Fruit fly (Drosophila melanogaster) whole organism, wandering third instar larva: ENCODE results near the gene CG42327.
A peak's percentile ranks its signal among the peaks of the same experiment; 100 is the strongest.

Source experiments
- Abd-B ChIP-seq: fragments of >200 bp; optimal IDR thresholded peaks from 2 replicates; lab custom pipeline; 2017; ENCODE audit warnings: missing biosample characterization, missing genetic modification characterization
- CG32264 ChIP-seq: fragments of 200-800 bp; sonication (Bioruptor generic); optimal IDR thresholded peaks from 2 replicates; lab custom pipeline; 2016; ENCODE audit warnings: missing biosample characterization, missing genetic modification characterization
- CG9705 ChIP-seq: fragments of 200-800 bp; sonication (Bioruptor generic); optimal IDR thresholded peaks from 2 replicates; lab custom pipeline; 2018; ENCODE audit warnings: missing biosample characterization, mild to moderate bottlenecking, missing genetic modification characterization
- CrebA ChIP-seq: fragments of 200-800 bp; sonication (Bioruptor generic); optimal IDR thresholded peaks from 2 replicates; lab custom pipeline; 2016; ENCODE audit warnings: missing biosample characterization, mild to moderate bottlenecking, missing genetic modification characterization, borderline replicate concordance
- Dfd ChIP-seq: fragments of >200 bp; optimal IDR thresholded peaks from 2 replicates; lab custom pipeline; 2017; ENCODE audit warnings: missing biosample characterization, missing genetic modification characterization
- Dif ChIP-seq: fragments of 200-275, 200-300 bp; sonication (Bioruptor generic); optimal IDR thresholded peaks from 2 replicates; lab custom pipeline; 2018; ENCODE audit warnings: missing biosample characterization, missing genetic modification characterization; ENCODE audit not compliant: partially characterized antibody
- GATAd ChIP-seq: sonication (Bioruptor generic); optimal IDR thresholded peaks from 2 replicates; lab custom pipeline; 2016; ENCODE audit warnings: missing biosample characterization, missing genetic modification characterization
- HLH106 ChIP-seq: fragments of 200-800 bp; optimal IDR thresholded peaks from 3 replicates; lab custom pipeline; 2019; ENCODE audit warnings: missing biosample characterization, mild to moderate bottlenecking, missing genetic modification characterization, moderate library complexity
- Hnf4 ChIP-seq: fragments of 200-800 bp; sonication (Bioruptor generic); optimal IDR thresholded peaks from 2 replicates; lab custom pipeline; 2016; ENCODE audit warnings: missing biosample characterization, mild to moderate bottlenecking, missing genetic modification characterization
- Hr78 ChIP-seq: fragments of >200 bp; optimal IDR thresholded peaks from 2 replicates; lab custom pipeline; 2017; ENCODE audit warnings: missing biosample characterization, missing genetic modification characterization
- Hr83 ChIP-seq: fragments of 200-300 bp; sonication (Bioruptor generic); optimal IDR thresholded peaks from 2 replicates; lab custom pipeline; 2016; ENCODE audit warnings: missing biosample characterization, mild to moderate bottlenecking, missing genetic modification characterization, moderate library complexity; ENCODE audit not compliant: poor library complexity, severe bottlenecking
- Jra ChIP-seq: sonication (Bioruptor generic); optimal IDR thresholded peaks from 2 replicates; lab custom pipeline; 2016; ENCODE audit warnings: missing biosample characterization, missing genetic modification characterization
- Mio ChIP-seq: sonication (Bioruptor generic); optimal IDR thresholded peaks from 2 replicates; lab custom pipeline; 2016; ENCODE audit warnings: missing biosample characterization, missing genetic modification characterization
- Myc ChIP-seq: fragments of >200 bp; optimal IDR thresholded peaks from 2 replicates; lab custom pipeline; 2017
- N ChIP-seq: fragments of >200 bp; optimal IDR thresholded peaks from 2 replicates; lab custom pipeline; 2018; ENCODE audit warnings: missing biosample characterization, missing external identifiers, missing genetic modification characterization
- OdsH ChIP-seq: fragments of 200-800 bp; sonication (Bioruptor generic); optimal IDR thresholded peaks from 2 replicates; lab custom pipeline; 2016; ENCODE audit warnings: missing biosample characterization, mild to moderate bottlenecking, missing genetic modification characterization
- Rel ChIP-seq, 2 experiments: fragments of 200-800 bp; sonication (Bioruptor generic) in 1 of 2; optimal IDR thresholded peaks; 2 replicates in 1 of 2; 3 replicates in 1 of 2; lab custom pipeline; 2016 to 2019; ENCODE audit warnings: mild to moderate bottlenecking in 2 of 2, missing biosample characterization in 2 of 2, missing genetic modification characterization in 2 of 2, moderate library complexity in 1 of 2
- Sp1 ChIP-seq: fragments of 200-800 bp; sonication (Bioruptor generic); optimal IDR thresholded peaks from 3 replicates; lab custom pipeline; 2019; ENCODE audit warnings: missing biosample characterization, mild to moderate bottlenecking, missing genetic modification characterization, moderate library complexity
- Vsx2 ChIP-seq: fragments of 200-300, 225-300 bp; sonication (Bioruptor generic); optimal IDR thresholded peaks from 2 replicates; lab custom pipeline; 2018; ENCODE audit warnings: missing biosample characterization, missing genetic modification characterization; ENCODE audit not compliant: partially characterized antibody
- br ChIP-seq: fragments of 200-800 bp; sonication (Bioruptor generic); optimal IDR thresholded peaks from 2 replicates; lab custom pipeline; 2016; ENCODE audit warnings: missing biosample characterization, missing genetic modification characterization
- brk ChIP-seq: fragments of 200-800 bp; sonication (Bioruptor generic); optimal IDR thresholded peaks from 2 replicates; lab custom pipeline; 2016; ENCODE audit warnings: missing biosample characterization, mild to moderate bottlenecking, missing genetic modification characterization
- dl ChIP-seq, 2 experiments: fragments of 175-275, 200-275 bp in 1 of 2; fragments of 200-275 bp in 1 of 2; sonication (Bioruptor generic); optimal IDR thresholded peaks; lab custom pipeline; 2018; ENCODE audit warnings: mild to moderate bottlenecking in 2 of 2, missing biosample characterization in 2 of 2, missing genetic modification characterization in 2 of 2, moderate library complexity in 2 of 2; ENCODE audit not compliant: partially characterized antibody in 2 of 2, insufficient read depth in 1 of 2
- dmrt93B ChIP-seq: fragments of 200-800 bp; sonication (Bioruptor generic); optimal IDR thresholded peaks from 2 replicates; lab custom pipeline; 2018; ENCODE audit warnings: missing biosample characterization, mild to moderate bottlenecking, missing genetic modification characterization
- dsf ChIP-seq: sonication (Bioruptor generic); optimal IDR thresholded peaks from 2 replicates; lab custom pipeline; 2016; ENCODE audit warnings: missing biosample characterization, missing genetic modification characterization, borderline replicate concordance
- ey ChIP-seq: fragments of 200-800 bp; sonication (Bioruptor generic); optimal IDR thresholded peaks from 2 replicates; lab custom pipeline; 2016; ENCODE audit warnings: missing biosample characterization, missing genetic modification characterization
- foxo ChIP-seq, 2 experiments: fragments of 200-800 bp; sonication (Bioruptor generic); optimal IDR thresholded peaks; 2 replicates in 1 of 2; 3 replicates in 1 of 2; lab custom pipeline; 2016 to 2017; ENCODE audit warnings: missing biosample characterization in 2 of 2, missing genetic modification characterization in 2 of 2
- fru ChIP-seq: fragments of 200-800 bp; sonication (Bioruptor generic); optimal IDR thresholded peaks from 3 replicates; lab custom pipeline; 2016; ENCODE audit warnings: missing biosample characterization, mild to moderate bottlenecking, missing genetic modification characterization
- h ChIP-seq: fragments of 200-800 bp; sonication (Bioruptor generic); optimal IDR thresholded peaks from 3 replicates; lab custom pipeline; 2016; ENCODE audit warnings: missing biosample characterization, mild to moderate bottlenecking, missing genetic modification characterization
- jim ChIP-seq: fragments of 175-275, 200-325 bp; sonication (Bioruptor generic); optimal IDR thresholded peaks from 2 replicates; lab custom pipeline; 2016; ENCODE audit warnings: missing biosample characterization, mild to moderate bottlenecking, missing genetic modification characterization
- lola ChIP-seq: fragments of >200 bp; optimal IDR thresholded peaks from 2 replicates; lab custom pipeline; 2017; ENCODE audit warnings: missing biosample characterization, missing genetic modification characterization
- pan ChIP-seq: fragments of >200 bp; optimal IDR thresholded peaks from 2 replicates; lab custom pipeline; 2017
- psq ChIP-seq: fragments of 200-800 bp; sonication (Bioruptor generic); optimal IDR thresholded peaks from 3 replicates; lab custom pipeline; 2017; ENCODE audit warnings: missing biosample characterization, mild to moderate bottlenecking, missing genetic modification characterization, moderate library complexity
- rgr ChIP-seq: fragments of 200-800 bp; sonication (Bioruptor generic); optimal IDR thresholded peaks from 3 replicates; lab custom pipeline; 2016; ENCODE audit warnings: missing biosample characterization, mild to moderate bottlenecking, missing genetic modification characterization
- sage ChIP-seq: fragments of 200-800 bp; sonication (Bioruptor generic); optimal IDR thresholded peaks from 2 replicates; lab custom pipeline; 2016; ENCODE audit warnings: missing biosample characterization, mild to moderate bottlenecking, missing genetic modification characterization
- sv ChIP-seq: fragments of 200-800 bp; sonication (Bioruptor generic); optimal IDR thresholded peaks from 3 replicates; lab custom pipeline; 2016; ENCODE audit warnings: missing biosample characterization, missing genetic modification characterization
- tai ChIP-seq: sonication (Bioruptor generic); optimal IDR thresholded peaks from 2 replicates; lab custom pipeline; 2016; ENCODE audit warnings: missing biosample characterization, missing genetic modification characterization
- usp ChIP-seq: fragments of >200 bp; optimal IDR thresholded peaks from 2 replicates; lab custom pipeline; 2017; ENCODE audit warnings: missing biosample characterization, missing genetic modification characterization
- woc ChIP-seq: sonication (Bioruptor generic); optimal IDR thresholded peaks from 2 replicates; lab custom pipeline; 2016; ENCODE audit warnings: missing biosample characterization, mild to moderate bottlenecking, missing genetic modification characterization

Gene CG42327

dm6 chr3R:11614507-11614906 is 41.4 kb upstream of the CG42327 start:
- peak; percentile 58 for TF ChIP-seq rgr
- peak in 1 of 2 experiments; percentile 44 for TF ChIP-seq foxo (GFP tag; optimal IDR thresholded peaks at IDR 0.05; lab: Kevin White, UChicago)
- TF ChIP-seq HLH106: peak; percentile 69
- TF ChIP-seq fru (GFP tag; lab: Kevin White, UChicago): peak; percentile 61
- peak; percentile 75 for TF ChIP-seq h (GFP tag; lab: Kevin White, UChicago)
- no peak for TF ChIP-seq sage
- TF ChIP-seq dl (GFP tag; optimal IDR thresholded peaks at IDR 0.05; lab: Kevin White, UChicago; ENCODE audit: insufficient read depth in 1 of 2, partially characterized antibody in 2 of 2): no peak
- no peak for TF ChIP-seq tai (GFP tag; lab: Kevin White, UChicago)
- TF ChIP-seq pan (lab: Kevin White, UChicago): no peak
- peak; percentile 59 for TF ChIP-seq Hnf4
- peak; percentile 66 for TF ChIP-seq ey
- TF ChIP-seq jim: no peak
- no peak for TF ChIP-seq GATAd (GFP tag; lab: Kevin White, UChicago)
- TF ChIP-seq N (GFP tag; lab: Kevin White, UChicago): no peak
- no peak for TF ChIP-seq sv
- TF ChIP-seq woc (GFP tag; lab: Kevin White, UChicago): peak; percentile 29
- TF ChIP-seq dsf: no peak
- no peak for TF ChIP-seq Abd-B (GFP tag; lab: Kevin White, UChicago)
- TF ChIP-seq Sp1 (GFP tag; lab: Kevin White, UChicago): peak; percentile 40
- no peak for TF ChIP-seq Dif (GFP tag; lab: Kevin White, UChicago)
- TF ChIP-seq OdsH (GFP tag; lab: Kevin White, UChicago): peak; percentile 63
- TF ChIP-seq Myc (lab: Kevin White, UChicago): no peak
- TF ChIP-seq CG9705: peak; percentile 26
- no peak for TF ChIP-seq Jra
- no peak for TF ChIP-seq CrebA (GFP tag; lab: Kevin White, UChicago)
- TF ChIP-seq br: peak; percentile 59
- TF ChIP-seq usp (GFP tag; lab: Kevin White, UChicago): no peak
- no peak for TF ChIP-seq Hr78 (GFP tag; lab: Kevin White, UChicago)
- no peak for TF ChIP-seq Hr83 (GFP tag; lab: Kevin White, UChicago)
- TF ChIP-seq Mio (GFP tag; lab: Kevin White, UChicago): no peak
- no peak for TF ChIP-seq Dfd (GFP tag; lab: Kevin White, UChicago)
- TF ChIP-seq CG32264 (GFP tag; lab: Kevin White, UChicago): peak; percentile 33
- no peak for TF ChIP-seq Rel (GFP tag; optimal IDR thresholded peaks at IDR 0.05; lab: Kevin White, UChicago)
- peak; percentile 21 for TF ChIP-seq Rel (tag; optimal IDR thresholded peaks at IDR 0.05; lab: Kevin White, UChicago)
- TF ChIP-seq dmrt93B: no peak
- TF ChIP-seq psq: peak; percentile 23
- no peak for TF ChIP-seq Vsx2 (GFP tag; lab: Kevin White, UChicago)
- no peak for TF ChIP-seq brk (GFP tag; lab: Kevin White, UChicago)
- TF ChIP-seq lola (GFP tag; lab: Kevin White, UChicago): no peak

DNA sequence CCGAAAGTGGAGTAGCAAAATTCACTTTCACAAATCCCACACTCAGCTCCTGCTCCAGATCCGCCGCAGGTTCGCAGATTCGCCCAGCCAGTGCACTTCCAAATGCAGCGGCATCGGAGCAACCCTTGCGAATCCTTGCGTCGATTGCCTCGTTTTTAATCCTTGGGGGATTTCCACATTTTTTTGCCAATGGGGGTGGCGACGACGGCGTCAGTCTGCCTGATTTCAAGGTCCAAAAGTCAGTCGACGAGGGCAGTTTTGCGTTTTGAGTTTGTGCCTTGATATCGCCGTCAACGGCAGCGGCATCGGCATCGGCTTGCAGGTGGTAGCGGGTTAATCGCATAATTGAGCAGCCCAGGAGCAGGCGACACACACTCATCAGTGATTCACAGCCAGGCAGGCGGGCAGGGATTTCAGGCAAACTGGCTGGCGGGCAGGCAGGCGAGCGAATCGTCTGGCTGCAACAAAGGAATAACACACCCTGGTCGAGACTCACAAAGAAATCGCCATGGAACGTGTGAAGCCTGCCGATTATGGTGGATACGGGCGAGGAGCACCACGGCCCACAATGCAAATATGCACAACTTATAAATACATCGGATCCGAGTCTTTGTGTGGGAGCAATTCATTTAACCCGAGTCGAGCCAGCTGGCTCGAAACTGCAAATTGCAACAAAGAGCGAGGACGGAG is 40.4 kb upstream of the CG42327 start:
- TF ChIP-seq h (GFP tag; lab: Kevin White, UChicago) (no peak), Rel (GFP tag; optimal IDR thresholded peaks at IDR 0.05; lab: Kevin White, UChicago) (no peak), Rel (tag; optimal IDR thresholded peaks at IDR 0.05; lab: Kevin White, UChicago) (peak; percentile 22)
- TF ChIP-seq, all 38 proteins: peak for 1

DNA sequence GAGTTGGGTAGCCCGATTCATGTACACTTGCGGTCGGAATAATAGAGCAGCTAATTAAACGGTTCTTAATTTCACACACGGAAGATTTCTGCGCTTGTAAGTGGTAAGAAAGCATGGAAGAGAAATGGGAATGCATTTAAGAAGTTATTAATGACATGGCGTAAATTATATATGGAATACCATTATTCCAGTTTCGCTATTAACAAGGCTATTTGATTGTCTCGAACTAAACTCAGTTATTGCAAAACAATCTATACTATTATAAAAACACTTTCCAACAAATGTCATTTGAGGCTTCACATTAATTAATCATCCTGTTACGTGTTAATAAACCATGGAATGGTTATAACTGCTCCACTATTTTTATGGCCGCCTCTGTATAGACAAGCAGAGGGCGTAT is 39.7 kb upstream of the CG42327 start:
- TF ChIP-seq Sp1 (GFP tag; lab: Kevin White, UChicago) (no peak), sage (no peak), Dfd (GFP tag; lab: Kevin White, UChicago) (no peak), GATAd (GFP tag; lab: Kevin White, UChicago) (no peak), CG9705 (no peak), Abd-B (GFP tag; lab: Kevin White, UChicago) (no peak), Rel (GFP tag; optimal IDR thresholded peaks at IDR 0.05; lab: Kevin White, UChicago) (no peak), Rel (tag; optimal IDR thresholded peaks at IDR 0.05; lab: Kevin White, UChicago) (no peak), foxo (GFP tag; optimal IDR thresholded peaks at IDR 0.05; lab: Kevin White, UChicago) (no peak), CrebA (GFP tag; lab: Kevin White, UChicago) (no peak), Vsx2 (GFP tag; lab: Kevin White, UChicago) (no peak), lola (GFP tag; lab: Kevin White, UChicago) (no peak), N (GFP tag; lab: Kevin White, UChicago) (no peak), Hnf4 (no peak), Myc (lab: Kevin White, UChicago) (no peak), tai (GFP tag; lab: Kevin White, UChicago) (no peak)
- TF ChIP-seq, all 38 proteins: peak for 0
